Fruit fly (Drosophila melanogaster): ENCODE results near the gene Srp54.

- no peak for TF ChIP-seq CG34406 (GFP tag; optimal IDR thresholded peaks at IDR 0.05)
- TF ChIP-seq Gug (GFP tag; IDR thresholded peaks at IDR 0.05): no peak
- TF ChIP-seq CG6854 (GFP tag; optimal IDR thresholded peaks at IDR 0.05): no peak
- TF ChIP-seq CG16779 (tag; optimal IDR thresholded peaks at IDR 0.05): no peak
- no peak for TF ChIP-seq acj6 (GFP tag; optimal IDR thresholded peaks at IDR 0.05)
- TF ChIP-seq CG8319 (GFP tag; optimal IDR thresholded peaks at IDR 0.05): no peak
- TF ChIP-seq CG6276 (GFP tag; optimal IDR thresholded peaks at IDR 0.05): no peak
- TF ChIP-seq Lpt (GFP tag; optimal IDR thresholded peaks at IDR 0.05): no peak
- TF ChIP-seq CG15336 (GFP tag; IDR thresholded peaks at IDR 0.05): no peak
- no peak for TF ChIP-seq Blimp-1 (GFP tag; optimal IDR thresholded peaks at IDR 0.05)
Observed at dm6 chr2L:9894193-9894592, 18.5 kb upstream of the Srp54 start.

Data from whole organism, prepupa.